Fruit fly (Drosophila melanogaster) whole organism, embryonic: ENCODE results near the gene Cpr78Ca.

Experiments used
- CG10321 ChIP-seq: fragments of 200-800 bp; sonication (Bioruptor generic); IDR thresholded peaks from 2 replicates; pipeline ENCODE4 v1.3.6; 2022; ENCODE audit warnings: missing biosample characterization, missing genetic modification characterization
- CG10462 ChIP-seq: fragments of 200-800 bp; sonication (Bioruptor generic); optimal IDR thresholded peaks from 2 replicates; lab custom pipeline; 2016; ENCODE audit warnings: missing biosample characterization, missing genetic modification characterization
- CG11696 ChIP-seq: fragments of 200-800 bp; sonication (Bioruptor generic); IDR thresholded peaks from 2 replicates; pipeline ENCODE4 v1.3.6; 2022; ENCODE audit warnings: missing biosample characterization, missing genetic modification characterization
- CG12071 ChIP-seq: fragments of 200-800 bp; sonication (Bioruptor generic); optimal IDR thresholded peaks from 3 replicates; lab custom pipeline; 2018; ENCODE audit warnings: missing biosample characterization, mild to moderate bottlenecking, missing genetic modification characterization
- CG12659 ChIP-seq: fragments of 200-800 bp; sonication (Bioruptor generic); optimal IDR thresholded peaks from 3 replicates; lab custom pipeline; 2017; ENCODE audit warnings: mild to moderate bottlenecking, missing biosample characterization, missing genetic modification reagents, missing genetic modification characterization
- CG16815 ChIP-seq: fragments of 200-800 bp; sonication (Bioruptor generic); optimal IDR thresholded peaks from 3 replicates; lab custom pipeline; 2017; ENCODE audit warnings: missing biosample characterization, mild to moderate bottlenecking, missing genetic modification characterization
- CG17829 ChIP-seq: fragments of 200-800 bp; optimal IDR thresholded peaks from 2 replicates; lab custom pipeline; 2019; ENCODE audit warnings: missing biosample characterization, mild to moderate bottlenecking, missing genetic modification characterization, moderate library complexity
- CG1832 ChIP-seq: fragments of 200-800 bp; sonication (Bioruptor generic); optimal IDR thresholded peaks from 2 replicates; lab custom pipeline; 2017; ENCODE audit warnings: missing biosample characterization, mild to moderate bottlenecking, missing genetic modification characterization, inconsistent platforms
- CG18476 ChIP-seq: fragments of 200-800 bp; sonication (Bioruptor generic); optimal IDR thresholded peaks from 2 replicates; lab custom pipeline; 2016; ENCODE audit warnings: missing biosample characterization, mild to moderate bottlenecking, missing genetic modification characterization
- CG2116 ChIP-seq: fragments of 200-800 bp; sonication (Bioruptor generic); optimal IDR thresholded peaks from 3 replicates; lab custom pipeline; 2018; ENCODE audit warnings: missing biosample characterization, mild to moderate bottlenecking, missing genetic modification characterization
- CG2712 ChIP-seq: fragments of 200-800 bp; optimal IDR thresholded peaks from 3 replicates; lab custom pipeline; 2019; ENCODE audit warnings: missing biosample characterization, mild to moderate bottlenecking, missing genetic modification characterization, moderate library complexity
- CG30431 ChIP-seq: fragments of 200-800 bp; sonication (Bioruptor generic); optimal IDR thresholded peaks from 2 replicates; lab custom pipeline; 2017; ENCODE audit warnings: missing biosample characterization, missing genetic modification characterization
- CG32532 ChIP-seq: fragments of 200-800 bp; sonication (Bioruptor generic); IDR thresholded peaks from 2 replicates; pipeline ENCODE4 v1.3.6; 2022; ENCODE audit warnings: missing biosample characterization, missing genetic modification characterization
- CG3995 ChIP-seq: fragments of 200-800 bp; sonication (Bioruptor generic); optimal IDR thresholded peaks from 3 replicates; lab custom pipeline; 2016; ENCODE audit warnings: missing biosample characterization, missing genetic modification characterization
- CG6175 ChIP-seq: fragments of 200-800 bp; sonication (Bioruptor generic); IDR thresholded peaks from 3 replicates; pipeline ENCODE4 v1.3.6; 2022; ENCODE audit warnings: missing biosample characterization, missing genetic modification characterization
- CG6765 ChIP-seq: fragments of 200-800 bp; sonication (Bioruptor generic); optimal IDR thresholded peaks from 3 replicates; lab custom pipeline; 2017; ENCODE audit warnings: missing biosample characterization, mild to moderate bottlenecking, missing genetic modification characterization
- CG8924 ChIP-seq: fragments of 200-800 bp; optimal IDR thresholded peaks from 3 replicates; lab custom pipeline; 2019; ENCODE audit warnings: missing biosample characterization, mild to moderate bottlenecking, missing genetic modification characterization, moderate library complexity
- CG8944 ChIP-seq: fragments of 200-800 bp; sonication (Bioruptor generic); optimal IDR thresholded peaks from 3 replicates; lab custom pipeline; 2016; ENCODE audit warnings: missing biosample characterization, missing genetic modification characterization
- CG9797 ChIP-seq: fragments of 200-800 bp; sonication (Bioruptor generic); optimal IDR thresholded peaks from 3 replicates; lab custom pipeline; 2018; ENCODE audit warnings: missing biosample characterization, mild to moderate bottlenecking, missing genetic modification characterization
- CG9876 ChIP-seq: fragments of 200-800 bp; sonication (Bioruptor generic); optimal IDR thresholded peaks from 2 replicates; lab custom pipeline; 2016; ENCODE audit warnings: missing biosample characterization, missing genetic modification characterization
- Camta ChIP-seq: fragments of 200-800 bp; sonication (Bioruptor generic); optimal IDR thresholded peaks from 2 replicates; lab custom pipeline; 2016; ENCODE audit warnings: missing biosample characterization, missing genetic modification characterization
- Doc2 ChIP-seq: fragments of 200-800 bp; sonication (Bioruptor generic); IDR thresholded peaks from 2 replicates; pipeline ENCODE4 v1.3.6; 2022; ENCODE audit warnings: missing biosample characterization, missing genetic modification characterization
- Eip74EF ChIP-seq, 2 experiments: fragments of 200-800 bp in 1 of 2; fragments of >200 bp in 1 of 2; sonication (Bioruptor generic) in 1 of 2; optimal IDR thresholded peaks; 2 replicates each; lab custom pipeline; 2017 to 2019; ENCODE audit warnings: missing biosample characterization in 2 of 2, missing genetic modification characterization in 2 of 2, mild to moderate bottlenecking in 1 of 2, moderate library complexity in 1 of 2
- Ets65A ChIP-seq: fragments of 200-800 bp; sonication (Bioruptor generic); peaks from one replicate; lab custom pipeline; 2016; ENCODE audit warnings: missing biosample characterization, missing genetic modification characterization
- Ets97D ChIP-seq: fragments of 200-800 bp; sonication (Bioruptor generic); optimal IDR thresholded peaks from 3 replicates; lab custom pipeline; 2016; ENCODE audit warnings: missing biosample characterization, missing genetic modification characterization
- HLHmδ ChIP-seq: fragments of 200-800 bp; sonication (Bioruptor generic); optimal IDR thresholded peaks from 2 replicates; lab custom pipeline; 2018; ENCODE audit warnings: missing biosample characterization, mild to moderate bottlenecking, missing genetic modification characterization, moderate library complexity
- Hmr ChIP-seq: fragments of 200-800 bp; sonication (Bioruptor generic); optimal IDR thresholded peaks from 3 replicates; lab custom pipeline; 2017; ENCODE audit warnings: mild to moderate bottlenecking, missing biosample characterization, missing genetic modification reagents, missing genetic modification characterization
- Jarid2 ChIP-seq: fragments of 200-800 bp; sonication (Bioruptor generic); optimal IDR thresholded peaks from 3 replicates; lab custom pipeline; 2017; ENCODE audit warnings: mild to moderate bottlenecking, missing biosample characterization, missing genetic modification reagents, missing genetic modification characterization
- Lpt ChIP-seq: fragments of >200 bp; optimal IDR thresholded peaks from 2 replicates; lab custom pipeline; 2018; ENCODE audit warnings: missing biosample characterization, missing genetic modification characterization
- Mes4 ChIP-seq: fragments of 200-800 bp; sonication (Bioruptor generic); optimal IDR thresholded peaks from 2 replicates; lab custom pipeline; 2016; ENCODE audit warnings: missing biosample characterization, missing genetic modification characterization
- NC2β ChIP-seq: fragments of 200-800 bp; sonication (Bioruptor generic); optimal IDR thresholded peaks from 2 replicates; lab custom pipeline; 2016; ENCODE audit warnings: missing biosample characterization, missing genetic modification characterization
- Pdp1 ChIP-seq, 2 experiments: fragments of 200-800 bp; sonication (Bioruptor generic); optimal IDR thresholded peaks; 3 replicates each; lab custom pipeline; 2016; ENCODE audit warnings: missing biosample characterization in 2 of 2, missing genetic modification characterization in 2 of 2, mild to moderate bottlenecking in 1 of 2, moderate library complexity in 1 of 2
- Ptx1 ChIP-seq: fragments of 200-800 bp; sonication (Bioruptor generic); IDR thresholded peaks from 2 replicates; pipeline ENCODE4 v1.3.6; 2022; ENCODE audit warnings: missing biosample characterization, missing genetic modification characterization
- amos ChIP-seq: fragments of 200-800 bp; sonication (Bioruptor generic); IDR thresholded peaks from 2 replicates; pipeline ENCODE4 v1.3.6; 2022; ENCODE audit warnings: missing biosample characterization, missing genetic modification characterization; ENCODE audit not compliant: partially characterized antibody
- cas ChIP-seq: fragments of 200-800 bp; sonication (Bioruptor generic); IDR thresholded peaks from 2 replicates; pipeline ENCODE4 v1.3.6; 2022; ENCODE audit warnings: missing biosample characterization, missing genetic modification characterization
- cg ChIP-seq: fragments of 200-800 bp; sonication (Bioruptor generic); optimal IDR thresholded peaks from 3 replicates; lab custom pipeline; 2019; ENCODE audit warnings: missing biosample characterization, mild to moderate bottlenecking, missing genetic modification characterization, moderate library complexity
- chif ChIP-seq, 2 experiments: fragments of 200-800 bp; sonication (Bioruptor generic); optimal IDR thresholded peaks; 3 replicates each; lab custom pipeline; 2016; ENCODE audit warnings: missing biosample characterization in 2 of 2, missing genetic modification characterization in 2 of 2
- chinmo ChIP-seq: fragments of 200-800 bp; sonication (Bioruptor generic); IDR thresholded peaks from 4 replicates; pipeline ENCODE4 v1.3.6; 2022; ENCODE audit warnings: missing biosample characterization, missing genetic modification characterization; ENCODE audit not compliant: partially characterized antibody
- corto ChIP-seq: fragments of 200-800 bp; sonication (Bioruptor generic); optimal IDR thresholded peaks from 2 replicates; lab custom pipeline; 2016; ENCODE audit warnings: missing biosample characterization, mild to moderate bottlenecking, missing genetic modification characterization, moderate library complexity
- fu2 ChIP-seq: fragments of 200-800 bp; sonication (Bioruptor generic); optimal IDR thresholded peaks from 2 replicates; lab custom pipeline; 2016; ENCODE audit warnings: missing biosample characterization, missing genetic modification characterization
- gro ChIP-seq: fragments of 200-800 bp; sonication (Bioruptor generic); optimal IDR thresholded peaks from 2 replicates; lab custom pipeline; 2016; ENCODE audit warnings: missing biosample characterization, missing genetic modification characterization
- gsb-n ChIP-seq: fragments of 200-800 bp; sonication (Bioruptor generic); optimal IDR thresholded peaks from 3 replicates; lab custom pipeline; 2018; ENCODE audit warnings: missing biosample characterization, mild to moderate bottlenecking, missing genetic modification characterization
- inv ChIP-seq: fragments of 200-800 bp; sonication (Bioruptor generic); IDR thresholded peaks from 2 replicates; pipeline ENCODE4 v1.3.6; 2022; ENCODE audit warnings: missing biosample characterization, missing genetic modification characterization; ENCODE audit not compliant: partially characterized antibody
- jing ChIP-seq: fragments of 200-800 bp; sonication (Bioruptor generic); optimal IDR thresholded peaks from 2 replicates; lab custom pipeline; 2018; ENCODE audit warnings: missing biosample characterization, mild to moderate bottlenecking, missing genetic modification characterization
- pita ChIP-seq: fragments of 200-800 bp; sonication (Bioruptor generic); optimal IDR thresholded peaks from 2 replicates; lab custom pipeline; 2017; ENCODE audit warnings: missing biosample characterization, mild to moderate bottlenecking, missing genetic modification characterization
- pum ChIP-seq: fragments of 200-800 bp; sonication (Bioruptor generic); optimal IDR thresholded peaks from 2 replicates; lab custom pipeline; 2016; ENCODE audit warnings: missing biosample characterization, missing genetic modification characterization
- sens-2 ChIP-seq: fragments of 200-800 bp; sonication (Bioruptor generic); IDR thresholded peaks from 2 replicates; pipeline ENCODE4 v1.3.6; 2022; ENCODE audit warnings: missing biosample characterization, missing genetic modification characterization
- slou ChIP-seq: fragments of 200-800 bp; sonication (Bioruptor generic); optimal IDR thresholded peaks from 3 replicates; lab custom pipeline; 2016; ENCODE audit warnings: missing biosample characterization, missing genetic modification characterization
- sna ChIP-seq: fragments of 200-800 bp; sonication (Bioruptor generic); IDR thresholded peaks from 2 replicates; pipeline ENCODE4 v1.3.6; 2022; ENCODE audit warnings: missing biosample characterization, missing genetic modification characterization; ENCODE audit not compliant: partially characterized antibody
- zfh1 ChIP-seq: fragments of 200-800 bp; sonication (Bioruptor generic); IDR thresholded peaks from 3 replicates; pipeline ENCODE4 v1.3.6; 2022; ENCODE audit warnings: missing biosample characterization, missing genetic modification characterization

The Cpr78Ca gene

dm6 chr3L:21304400-21304799 is 11.8 kb upstream of the Cpr78Ca start, which contains the start of the genes CG11309 and CG7632 (continued):
- TF ChIP-seq inv (no peak), CG32532 (GFP tag; lab: Robert Waterston, UW) (peak; percentile 98), CG6175 (GFP tag; lab: Robert Waterston, UW) (peak; percentile 93), fu2 (GFP tag; lab: Kevin White, UChicago) (peak; percentile 97), jing (GFP tag; lab: Kevin White, UChicago) (peak; percentile 97), Lpt (GFP tag; lab: Kevin White, UChicago) (no peak), Ptx1 (GFP tag; lab: Robert Waterston, UW) (peak; percentile 96), Ets65A (peak; percentile 100), chif (GFP tag; optimal IDR thresholded peaks at IDR 0.05; lab: Kevin White, UChicago) (peak; percentile 98 to 99), gro (peak; percentile 99), cas (peak; percentile 97), Eip74EF (GFP tag; optimal IDR thresholded peaks at IDR 0.05; lab: Kevin White, UChicago) (peak in 1 of 2 experiments; percentile 100), slou (GFP tag; lab: Kevin White, UChicago) (peak; percentile 96), Pdp1 (GFP tag; optimal IDR thresholded peaks at IDR 0.05; lab: Kevin White, UChicago) (peak; percentile 98), CG16815 (GFP tag; lab: Kevin White, UChicago) (peak; percentile 92), CG18476 (GFP tag; lab: Kevin White, UChicago) (peak; percentile 98), CG30431 (GFP tag; lab: Kevin White, UChicago) (peak; percentile 94), sna (GFP tag; lab: Robert Waterston, UW) (no peak; the same call in 1 of the 2 replicates), Jarid2 (GFP tag; lab: Kevin White, UChicago) (peak; percentile 96), CG1832 (GFP tag; lab: Kevin White, UChicago) (no peak), CG11696 (GFP tag; lab: Robert Waterston, UW) (peak; percentile 95), CG3995 (GFP tag; lab: Kevin White, UChicago) (peak; percentile 87), CG8924 (tag; lab: Kevin White, UChicago) (peak; percentile 100), NC2β (GFP tag; lab: Kevin White, UChicago) (peak; percentile 99), Hmr (GFP tag; lab: Kevin White, UChicago) (peak; percentile 100), gsb-n (tag; lab: Kevin White, UChicago) (peak; percentile 99), CG8944 (peak; percentile 96), CG12659 (peak; percentile 100), Ets97D (peak; percentile 95), CG12071 (peak; percentile 100), Doc2 (GFP tag; lab: Robert Waterston, UW) (peak; percentile 80), pum (GFP tag; lab: Kevin White, UChicago) (peak; percentile 98), corto (GFP tag; lab: Kevin White, UChicago) (peak; percentile 99), CG6765 (GFP tag; lab: Kevin White, UChicago) (peak; percentile 99), Mes4 (GFP tag; lab: Kevin White, UChicago) (peak; percentile 98), CG2116 (GFP tag; lab: Kevin White, UChicago) (peak; percentile 93), CG9876 (GFP tag; lab: Kevin White, UChicago) (peak; percentile 94), CG10321 (peak; percentile 81), CG9797 (GFP tag; lab: Kevin White, UChicago) (peak; percentile 74), pita (GFP tag; lab: Kevin White, UChicago) (no peak), CG17829 (tag; lab: Kevin White, UChicago) (peak; percentile 100), Camta (GFP tag; lab: Kevin White, UChicago) (peak; percentile 99), CG10462 (GFP tag; lab: Kevin White, UChicago) (peak; percentile 98), sens-2 (GFP tag; lab: Robert Waterston, UW) (peak; percentile 99), CG2712 (tag; lab: Kevin White, UChicago) (peak; percentile 100), amos (peak; percentile 33; the same call in 1 of the 2 replicates), cg (GFP tag; lab: Kevin White, UChicago) (peak; percentile 29), chinmo (GFP tag; lab: Robert Waterston, UW) (no peak), HLHmδ (peak; percentile 18), zfh1 (GFP tag; lab: Robert Waterston, UW) (peak; percentile 99)
